Worm (Caenorhabditis elegans) whole organism, late embryonic: Measurements from ENCODE around the gene T25F10.1.

ENCODE experiments used
- C38D4.7 ChIP-seq: fragments of 200-800 bp; sonication (Bioruptor generic); optimal IDR thresholded peaks from 2 replicates; lab custom pipeline; 2018; ENCODE audit warnings: mild to moderate bottlenecking, missing genetic modification characterization, moderate library complexity, missing compliant biosample characterization
- K02D7.2 ChIP-seq: sonication (generic microtip); optimal IDR thresholded peaks from 2 replicates; lab custom pipeline; 2017; ENCODE audit warnings: mild to moderate bottlenecking, missing genetic modification characterization, missing compliant biosample characterization
- K09A11.1 ChIP-seq: sonication (generic microtip); optimal IDR thresholded peaks from 2 replicates; lab custom pipeline; 2017; ENCODE audit warnings: antibody characterized with exemption, mild to moderate bottlenecking, missing genetic modification characterization, missing compliant biosample characterization; ENCODE audit not compliant: insufficient read depth
- T23F11.4 ChIP-seq: fragments of 200-800 bp; sonication (Bioruptor generic); optimal IDR thresholded peaks from 2 replicates; lab custom pipeline; 2018; ENCODE audit warnings: mild to moderate bottlenecking, missing genetic modification characterization, missing compliant biosample characterization
- ceh-18 ChIP-seq: sonication (generic microtip); optimal IDR thresholded peaks from 2 replicates; lab custom pipeline; 2016; ENCODE audit warnings: missing genetic modification characterization, missing compliant biosample characterization
- ceh-22 ChIP-seq: sonication (generic microtip); optimal IDR thresholded peaks from 2 replicates; lab custom pipeline; 2017; ENCODE audit warnings: missing biosample characterization, missing genetic modification characterization
- ceh-24 ChIP-seq: sonication (generic microtip); optimal IDR thresholded peaks from 2 replicates; lab custom pipeline; 2016; ENCODE audit warnings: mild to moderate bottlenecking, missing genetic modification characterization, missing compliant biosample characterization
- ceh-31 ChIP-seq: sonication (generic microtip); optimal IDR thresholded peaks from 2 replicates; lab custom pipeline; 2016; ENCODE audit warnings: missing genetic modification characterization, missing compliant biosample characterization
- ceh-48 ChIP-seq: sonication (generic microtip); optimal IDR thresholded peaks from 2 replicates; lab custom pipeline; 2016; ENCODE audit warnings: missing genetic modification characterization, inconsistent platforms, missing compliant biosample characterization
- che-1 ChIP-seq: sonication (generic microtip); optimal IDR thresholded peaks from 2 replicates; lab custom pipeline; 2016; ENCODE audit warnings: mild to moderate bottlenecking, missing genetic modification characterization, missing compliant biosample characterization
- dmd-4 ChIP-seq: sonication (generic microtip); optimal IDR thresholded peaks from 2 replicates; lab custom pipeline; 2016; ENCODE audit warnings: borderline replicate concordance, missing genetic modification characterization, missing compliant biosample characterization
- elt-2 ChIP-seq: sonication (generic microtip); optimal IDR thresholded peaks from 2 replicates; lab custom pipeline; 2016; ENCODE audit warnings: missing genetic modification reagents, missing genetic modification characterization, missing compliant biosample characterization
- elt-4 ChIP-seq: sonication (generic microtip); optimal IDR thresholded peaks from 2 replicates; lab custom pipeline; 2016; ENCODE audit warnings: missing genetic modification characterization, missing compliant biosample characterization
- ets-4 ChIP-seq: sonication (generic microtip); optimal IDR thresholded peaks from 2 replicates; lab custom pipeline; 2016; ENCODE audit warnings: missing genetic modification characterization, missing compliant biosample characterization
- eyg-1 ChIP-seq: sonication (generic microtip); optimal IDR thresholded peaks from 2 replicates; lab custom pipeline; 2016; ENCODE audit warnings: missing genotype, missing genetic modification characterization, missing compliant biosample characterization
- gmeb-2 ChIP-seq: sonication (generic microtip); optimal IDR thresholded peaks from 2 replicates; lab custom pipeline; 2016; ENCODE audit warnings: missing genetic modification characterization, inconsistent platforms, missing compliant biosample characterization
- hlh-13 ChIP-seq: fragments of 200-800 bp; sonication (Bioruptor generic); optimal IDR thresholded peaks from 2 replicates; lab custom pipeline; 2018; ENCODE audit warnings: mild to moderate bottlenecking, missing genetic modification characterization, missing compliant biosample characterization
- hlh-15 ChIP-seq: sonication (generic microtip); optimal IDR thresholded peaks from 2 replicates; lab custom pipeline; 2016; ENCODE audit warnings: missing genetic modification characterization, missing compliant biosample characterization
- hlh-30 ChIP-seq: sonication (generic microtip); optimal IDR thresholded peaks from 2 replicates; lab custom pipeline; 2017; ENCODE audit warnings: antibody characterized with exemption, missing genetic modification characterization, missing compliant biosample characterization; ENCODE audit not compliant: insufficient read depth
- lin-11 ChIP-seq: fragments of 200-800 bp; sonication (Bioruptor generic); optimal IDR thresholded peaks from 2 replicates; lab custom pipeline; 2018; ENCODE audit warnings: mild to moderate bottlenecking, missing genetic modification characterization, missing compliant biosample characterization
- madf-2 ChIP-seq: sonication (generic microtip); optimal IDR thresholded peaks from 2 replicates; lab custom pipeline; 2017; ENCODE audit warnings: missing genetic modification characterization, missing compliant biosample characterization
- mec-3 ChIP-seq: sonication (generic microtip); optimal IDR thresholded peaks from 2 replicates; lab custom pipeline; 2016; ENCODE audit warnings: borderline replicate concordance, missing genetic modification characterization, missing compliant biosample characterization
- nfya-1 ChIP-seq: sonication (generic microtip); optimal IDR thresholded peaks from 2 replicates; lab custom pipeline; 2017; ENCODE audit warnings: missing genetic modification characterization, mild to moderate bottlenecking, missing compliant biosample characterization, antibody characterized with exemption, moderate library complexity
- pat-9 ChIP-seq: fragments of 200-800 bp; sonication (Bioruptor generic); optimal IDR thresholded peaks from 2 replicates; lab custom pipeline; 2018; ENCODE audit warnings: mild to moderate bottlenecking, missing genetic modification characterization, moderate library complexity, missing compliant biosample characterization
- pros-1 ChIP-seq: fragments of 150-350 bp; optimal IDR thresholded peaks from 2 replicates; lab custom pipeline; 2014; ENCODE audit warnings: missing biosample characterization, missing genetic modification reagents, missing genetic modification characterization
- sdc-2 ChIP-seq: sonication (generic microtip); optimal IDR thresholded peaks from 2 replicates; lab custom pipeline; 2016; ENCODE audit warnings: missing genotype, missing genetic modification characterization, missing compliant biosample characterization
- sox-2 ChIP-seq: fragments of 200-800 bp; sonication (Bioruptor generic); IDR thresholded peaks from 2 replicates; pipeline ENCODE4 v1.3.6; 2022; ENCODE audit warnings: missing genetic modification reagents, missing genetic modification characterization, missing compliant biosample characterization
- tbx-2 ChIP-seq: sonication (generic microtip); optimal IDR thresholded peaks from 2 replicates; lab custom pipeline; 2016; ENCODE audit warnings: missing genetic modification characterization, missing compliant biosample characterization
- tbx-7 ChIP-seq: sonication (generic microtip); optimal IDR thresholded peaks from 2 replicates; lab custom pipeline; 2016; ENCODE audit warnings: missing genotype, missing genetic modification characterization, missing compliant biosample characterization
- ttx-3 ChIP-seq: sonication (generic microtip); optimal IDR thresholded peaks from 2 replicates; lab custom pipeline; 2016; ENCODE audit warnings: missing genetic modification reagents, missing genetic modification characterization, missing compliant biosample characterization
- unc-86 ChIP-seq: sonication (generic microtip); optimal IDR thresholded peaks from 2 replicates; lab custom pipeline; 2016; ENCODE audit warnings: missing genetic modification characterization, missing compliant biosample characterization
- zip-5 ChIP-seq: sonication (generic microtip); optimal IDR thresholded peaks from 2 replicates; lab custom pipeline; 2016; ENCODE audit warnings: missing genetic modification characterization, missing compliant biosample characterization

T25F10.1 gene

DNA sequence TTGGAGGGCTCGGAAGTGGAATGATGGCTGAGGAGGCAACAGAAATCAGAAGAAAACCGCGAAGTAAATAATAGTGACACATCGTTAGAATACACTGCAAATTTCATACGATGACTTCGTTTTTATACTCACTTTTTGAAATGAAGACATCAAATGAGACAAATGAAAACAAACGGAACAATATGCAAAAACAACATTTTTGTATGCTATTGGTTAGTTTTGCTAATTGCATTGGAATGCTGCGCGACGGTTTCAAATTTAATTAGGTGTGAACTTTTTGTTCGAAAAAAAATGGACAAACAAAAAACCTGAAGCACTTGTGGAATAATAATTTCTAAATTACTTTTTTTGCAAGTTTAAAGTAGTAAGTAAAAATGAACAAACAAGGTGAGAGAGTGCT, 35.3 kb upstream of the T25F10.1 start, which contains the start of gene grl-8:
Gene grl-8, minus strand, starts transcription at position 101 of the 400 bp plus-strand sequence.
- no peak for TF ChIP-seq elt-4 (tag; lab: Kevin White, UChicago)
- no peak for TF ChIP-seq ets-4 (tag; lab: Kevin White, UChicago)
- no peak for TF ChIP-seq hlh-15 (tag; lab: Kevin White, UChicago)

DNA sequence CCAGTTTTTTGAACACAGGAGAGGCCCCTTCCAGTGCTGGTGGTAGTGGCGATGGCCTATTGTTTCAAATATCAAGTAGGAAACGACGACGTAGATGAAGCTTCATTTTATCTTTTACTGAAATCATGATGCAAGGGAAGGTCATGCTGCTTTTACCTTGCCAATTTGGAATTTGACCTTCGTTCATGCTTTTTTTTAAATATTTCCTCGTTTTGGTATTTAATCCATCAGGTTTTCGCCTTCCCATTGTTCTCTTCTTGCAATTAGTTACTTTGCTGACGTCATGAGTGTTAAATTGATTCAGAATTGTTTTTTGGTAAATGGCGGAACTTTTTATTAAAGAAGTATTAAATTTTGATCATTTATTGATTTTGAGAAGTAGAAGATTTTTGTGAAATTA, 32.2 kb upstream of the T25F10.1 start:
- TF ChIP-seq hlh-13 (GFP tag; lab: Kevin White, UChicago) (no peak), ttx-3 (no peak), ceh-48 (tag; lab: Kevin White, UChicago) (no peak), eyg-1 (tag; lab: Kevin White, UChicago) (no peak), elt-2 (tag; lab: Kevin White, UChicago) (no peak), ets-4 (tag; lab: Kevin White, UChicago) (no peak), K09A11.1 (tag; lab: Kevin White, UChicago) (no peak), T23F11.4 (GFP tag; lab: Kevin White, UChicago) (no peak), gmeb-2 (tag; lab: Kevin White, UChicago) (no peak), mec-3 (tag; lab: Kevin White, UChicago) (no peak), pros-1 (no peak), tbx-7 (tag; lab: Kevin White, UChicago) (no peak), dmd-4 (tag; lab: Kevin White, UChicago) (no peak), sdc-2 (tag; lab: Kevin White, UChicago) (no peak), sox-2 (GFP tag; lab: Robert Waterston, UW) (no peak), elt-4 (tag; lab: Kevin White, UChicago) (no peak), K02D7.2 (tag; lab: Kevin White, UChicago) (no peak), ceh-24 (no peak)

DNA sequence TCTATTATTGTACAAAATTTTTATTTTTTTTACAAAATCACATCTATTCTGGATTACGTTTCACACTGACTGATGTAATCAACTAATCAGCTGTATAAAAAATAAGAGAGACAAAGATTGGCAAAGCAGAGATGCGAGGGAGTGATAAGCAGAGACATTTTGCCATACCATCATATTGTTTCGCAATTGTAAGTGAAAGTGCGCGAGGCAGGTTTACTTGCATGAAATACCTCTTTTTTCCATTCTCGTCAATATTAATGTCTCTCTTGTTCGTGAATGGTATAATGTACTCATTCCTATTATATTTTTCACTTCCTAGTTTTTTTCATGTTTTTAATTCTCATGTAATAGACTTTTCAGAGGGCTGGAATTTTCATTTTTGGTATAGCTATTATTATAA, 31.4 kb upstream of the T25F10.1 start:
- TF ChIP-seq ceh-22 (tag; lab: Kevin White, UChicago), result no peak
- no peak for TF ChIP-seq zip-5 (tag; lab: Kevin White, UChicago)
- TF ChIP-seq C38D4.7, result no peak
- no peak for TF ChIP-seq ceh-31 (tag; lab: Kevin White, UChicago)
- TF ChIP-seq nfya-1 (tag; lab: Kevin White, UChicago), result no peak
- TF ChIP-seq unc-86, result no peak
- no peak for TF ChIP-seq lin-11 (tag; lab: Kevin White, UChicago)
- TF ChIP-seq che-1 (tag; lab: Kevin White, UChicago), result no peak
- no peak for TF ChIP-seq madf-2
- TF ChIP-seq hlh-15 (tag; lab: Kevin White, UChicago), result no peak

DNA sequence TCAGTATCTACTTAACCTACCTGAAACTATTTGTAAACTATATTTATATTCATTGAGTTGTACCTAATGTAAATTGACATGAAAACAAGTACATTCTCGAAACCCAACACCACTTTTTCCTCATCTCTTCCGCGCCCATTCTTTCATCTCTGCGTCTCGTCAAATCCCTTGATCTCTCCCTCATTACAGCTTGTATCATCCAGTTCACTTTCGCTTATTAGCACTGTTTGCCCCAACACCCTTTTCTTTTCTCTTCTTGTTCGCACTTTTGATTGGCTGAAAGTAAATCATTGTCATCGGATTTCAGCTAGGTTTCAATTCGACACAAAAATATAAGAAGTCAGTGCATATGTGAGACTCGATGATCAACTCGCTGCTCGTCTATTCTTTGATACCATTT, 23.5 kb upstream of the T25F10.1 start, which contains the start of gene T25F10.3:
Gene T25F10.3, plus strand, starts transcription at position 308 of the 400 bp plus-strand sequence.
- TF ChIP-seq ceh-24, result no peak

DNA sequence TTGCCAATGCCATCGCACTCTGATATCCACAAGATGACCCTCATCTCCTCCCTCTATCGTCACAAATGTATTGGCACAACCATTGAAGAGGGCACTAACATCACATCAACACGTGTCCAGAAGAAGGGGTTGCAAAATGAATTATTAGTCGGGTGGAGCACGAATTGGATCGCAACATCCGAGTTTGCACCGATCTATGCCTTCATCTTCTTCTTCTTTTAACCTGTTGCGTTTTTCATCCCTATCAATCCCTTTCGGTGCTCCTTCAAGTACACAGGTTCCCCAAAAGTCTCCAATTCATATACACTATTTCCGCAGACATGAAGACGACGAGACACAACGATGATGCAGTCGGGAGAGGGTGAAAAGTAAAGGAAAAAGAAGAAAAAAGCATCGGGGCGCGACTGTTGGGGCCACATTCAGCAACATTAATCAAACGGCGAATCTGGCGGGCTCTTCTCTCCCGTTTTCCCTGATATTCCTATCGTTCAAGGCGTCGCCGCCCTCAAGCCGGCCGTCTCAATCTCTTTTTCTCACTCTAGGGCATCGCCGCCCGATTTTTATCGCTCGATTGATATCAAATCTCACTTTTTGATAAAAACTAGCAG, 16.7 kb upstream of the T25F10.1 start:
- TF ChIP-seq eyg-1 (tag; lab: Kevin White, UChicago) (no peak), unc-86 (no peak), tbx-2 (tag; lab: Kevin White, UChicago) (no peak), pat-9 (tag; lab: Kevin White, UChicago) (no peak), zip-5 (tag; lab: Kevin White, UChicago) (no peak), ceh-18 (tag; lab: Kevin White, UChicago) (peak; percentile 49), hlh-30 (tag; lab: Kevin White, UChicago) (peak; percentile 47), K09A11.1 (tag; lab: Kevin White, UChicago) (no peak)
- TF ChIP-seq, all 69 proteins: peak for 2
